Worm (Caenorhabditis elegans) whole organism, L4 larva: Measurements from ENCODE around the gene C31H1.5.

ENCODE experiments used
- F49E8.2 ChIP-seq: sonication (generic microtip); optimal IDR thresholded peaks from 2 replicates; lab custom pipeline; 2016; ENCODE audit warnings: missing compliant biosample characterization, mild to moderate bottlenecking, missing genetic modification characterization, borderline replicate concordance
- Y75B8A.6 ChIP-seq: fragments of 200-800 bp; sonication (Bioruptor generic); IDR thresholded peaks from 2 replicates; pipeline ENCODE4 v1.3.6; 2022; ENCODE audit warnings: missing genetic modification reagents, missing genetic modification characterization, missing compliant biosample characterization
- aly-2 ChIP-seq: sonication (generic microtip); optimal IDR thresholded peaks from 2 replicates; lab custom pipeline; 2018; ENCODE audit warnings: missing biosample characterization, missing genetic modification characterization
- ceh-82 ChIP-seq: sonication (generic microtip); optimal IDR thresholded peaks from 2 replicates; lab custom pipeline; 2017; ENCODE audit warnings: missing biosample characterization, missing genetic modification characterization
- ces-1 ChIP-seq: fragments of 150-350 bp; sonication (generic microtip); optimal IDR thresholded peaks from 4 replicates; lab custom pipeline; 2014; ENCODE audit warnings: missing biosample characterization, missing genetic modification reagents, missing genetic modification characterization
- ctbp-1 ChIP-seq: fragments of 200-800 bp; sonication (Bioruptor generic); IDR thresholded peaks from 2 replicates; pipeline ENCODE4 v1.3.6; 2022; ENCODE audit warnings: missing genetic modification reagents, missing genetic modification characterization, missing compliant biosample characterization
- lin-15B ChIP-seq: fragments of 150-350 bp; sonication (generic microtip); optimal IDR thresholded peaks from 3 replicates; lab custom pipeline; 2014; ENCODE audit warnings: missing biosample characterization, missing genetic modification characterization
- lin-39 ChIP-seq: fragments of 150-350 bp; optimal IDR thresholded peaks from 2 replicates; lab custom pipeline; 2014; ENCODE audit warnings: missing biosample characterization, missing genetic modification reagents, missing genetic modification characterization
- madf-5 ChIP-seq, 2 experiments: fragments of 200-800 bp; sonication (Bioruptor generic); IDR thresholded peaks; 2 replicates each; pipeline ENCODE4 v1.3.6; 2022; ENCODE audit warnings: missing compliant biosample characterization in 2 of 2, missing genetic modification characterization in 2 of 2
- nhr-10 ChIP-seq: fragments of 150-350 bp; optimal IDR thresholded peaks from 2 replicates; lab custom pipeline; 2014; ENCODE audit warnings: missing biosample characterization, missing genetic modification characterization
- nhr-237 ChIP-seq: sonication (generic microtip); optimal IDR thresholded peaks from 2 replicates; lab custom pipeline; 2017; ENCODE audit warnings: missing biosample characterization, missing genetic modification characterization
- snpc-1.2 ChIP-seq: fragments of 200-800 bp; sonication (Bioruptor generic); IDR thresholded peaks from 2 replicates; pipeline ENCODE4 v1.3.6; 2022; ENCODE audit warnings: missing genetic modification reagents, missing genetic modification characterization, missing compliant biosample characterization

DNA sequence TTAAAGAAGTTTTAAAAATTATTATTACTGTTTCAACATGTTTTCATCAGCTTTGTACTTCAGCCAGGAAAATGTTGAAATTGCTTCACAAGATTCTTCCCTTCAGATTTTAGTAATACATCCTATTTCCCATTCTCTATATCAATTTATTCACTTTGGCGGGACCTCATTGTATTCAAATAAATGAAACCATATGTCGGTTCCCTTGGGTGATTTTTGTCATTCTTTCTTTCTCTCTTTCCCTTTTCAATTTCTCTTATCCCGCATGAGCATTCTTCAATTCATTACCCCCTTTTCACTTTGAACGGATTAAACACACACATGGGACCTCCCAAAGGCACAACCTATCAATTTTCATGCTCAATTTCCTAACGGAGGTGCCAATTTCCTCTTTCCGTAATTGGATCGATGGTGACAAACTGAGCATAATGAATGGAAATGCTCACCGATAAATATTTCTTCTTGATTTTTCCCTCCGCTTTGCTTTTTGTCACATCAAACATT lies 7.0 kb upstream of the C31H1.5 start:
- TF ChIP-seq Y75B8A.6 (no peak), lin-39 (tag; lab: Kevin White, UChicago) (no peak), F49E8.2 (no peak), ceh-82 (no peak), nhr-10 (tag; lab: Kevin White, UChicago) (no peak), snpc-1.2 (GFP tag; lab: Robert Waterston, UW) (no peak), madf-5 (GFP tag; IDR thresholded peaks at IDR 0.05; lab: Robert Waterston, UW) (no peak), ces-1 (GFP tag; lab: Kevin White, UChicago) (no peak), aly-2 (tag; lab: Kevin White, UChicago) (no peak), ctbp-1 (GFP tag; lab: Robert Waterston, UW) (no peak), nhr-237 (no peak), lin-15B (tag; lab: Kevin White, UChicago) (no peak)
